Worm (Caenorhabditis elegans) whole organism, L1 larva: ENCODE data around the gene sri-48.

Experiments used
- F16B12.6 ChIP-seq: fragments of 150-350 bp; optimal IDR thresholded peaks from 2 replicates; lab custom pipeline; 2014; ENCODE audit warnings: missing biosample characterization, missing genetic modification characterization
- Y116A8C.19 ChIP-seq: sonication (generic microtip); optimal IDR thresholded peaks from 2 replicates; lab custom pipeline; 2016; ENCODE audit warnings: missing compliant biosample characterization, missing genetic modification characterization, borderline replicate concordance
- alr-1 ChIP-seq: fragments of 200-800 bp; sonication (Bioruptor generic); optimal IDR thresholded peaks from 2 replicates; lab custom pipeline; 2018; ENCODE audit warnings: borderline replicate concordance, mild to moderate bottlenecking, missing genetic modification characterization, missing compliant biosample characterization
- ama-1 ChIP-seq: fragments of 150-350 bp; optimal IDR thresholded peaks from 2 replicates; lab custom pipeline; 2014
- blmp-1 ChIP-seq: fragments of 150-350 bp; optimal IDR thresholded peaks from 2 replicates; lab custom pipeline; 2014; ENCODE audit warnings: missing biosample characterization, missing genetic modification characterization
- ceh-8 ChIP-seq: fragments of 200-800 bp; sonication (Bioruptor generic); optimal IDR thresholded peaks from 2 replicates; lab custom pipeline; 2018; ENCODE audit warnings: mild to moderate bottlenecking, missing genetic modification characterization, moderate library complexity, missing compliant biosample characterization
- ces-1 ChIP-seq: fragments of 150-350 bp; optimal IDR thresholded peaks from 2 replicates; lab custom pipeline; 2014; ENCODE audit warnings: missing biosample characterization, missing genetic modification reagents, missing genetic modification characterization
- dpl-1 ChIP-seq, 3 experiments: fragments of 150-350 bp in 2 of 3; sonication (generic microtip) in 1 of 3; optimal IDR thresholded peaks; 2 replicates each; lab custom pipeline; 2014 to 2017; ENCODE audit warnings: missing biosample characterization in 3 of 3, missing genetic modification characterization in 3 of 3, missing genetic modification reagents in 3 of 3
- dsc-1 ChIP-seq: sonication (generic microtip); optimal IDR thresholded peaks from 2 replicates; lab custom pipeline; 2016; ENCODE audit warnings: mild to moderate bottlenecking, missing genetic modification characterization, missing compliant biosample characterization
- efl-1 ChIP-seq, 4 experiments: fragments of 150-350 bp; optimal IDR thresholded peaks in 3 of 4; peaks in 1 of 4; 1 replicate in 1 of 4; 2 replicates in 3 of 4; lab custom pipeline; 2014; ENCODE audit warnings: missing biosample characterization in 2 of 4, missing genetic modification characterization in 2 of 4, missing genetic modification reagents in 2 of 4
- egl-27 ChIP-seq, 2 experiments: fragments of 150-350 bp in 1 of 2; sonication (generic microtip); optimal IDR thresholded peaks; 3 replicates each; lab custom pipeline; 2017 to 2018; ENCODE audit warnings: missing biosample characterization in 2 of 2, missing genetic modification characterization in 2 of 2, missing genetic modification reagents in 2 of 2
- elt-2 ChIP-seq: sonication (generic microtip); optimal IDR thresholded peaks from 2 replicates; lab custom pipeline; 2016; ENCODE audit warnings: missing genetic modification characterization, mild to moderate bottlenecking, inconsistent platforms, missing compliant biosample characterization, missing genetic modification reagents
- elt-3 ChIP-seq, 6 experiments: fragments of 150-350 bp in 1 of 6; sonication (generic microtip); optimal IDR thresholded peaks; 2 replicates each; lab custom pipeline; 2017 to 2018; ENCODE audit warnings: missing biosample characterization in 6 of 6, missing genetic modification characterization in 6 of 6, inconsistent platforms in 1 of 6
- fkh-10 ChIP-seq: sonication (generic microtip); optimal IDR thresholded peaks from 2 replicates; lab custom pipeline; 2017; ENCODE audit warnings: missing biosample characterization, missing genetic modification reagents, missing genetic modification characterization
- fkh-4 ChIP-seq: sonication (generic microtip); optimal IDR thresholded peaks from 2 replicates; lab custom pipeline; 2016; ENCODE audit warnings: missing compliant biosample characterization, missing genetic modification characterization, borderline replicate concordance
- fkh-8 ChIP-seq: sonication (generic microtip); optimal IDR thresholded peaks from 2 replicates; lab custom pipeline; 2016; ENCODE audit warnings: mild to moderate bottlenecking, missing genetic modification characterization, missing compliant biosample characterization
- hlh-17 ChIP-seq: fragments of 200-800 bp; sonication (Bioruptor generic); optimal IDR thresholded peaks from 2 replicates; lab custom pipeline; 2018; ENCODE audit warnings: missing genetic modification characterization, mild to moderate bottlenecking, missing compliant biosample characterization, moderate library complexity, borderline replicate concordance
- hlh-4 ChIP-seq: sonication (generic microtip); optimal IDR thresholded peaks from 2 replicates; lab custom pipeline; 2016; ENCODE audit warnings: mild to moderate bottlenecking, missing genetic modification characterization, missing compliant biosample characterization
- jun-1 ChIP-seq: fragments of 150-350 bp; optimal IDR thresholded peaks from 2 replicates; lab custom pipeline; 2014; ENCODE audit warnings: missing biosample characterization, missing genetic modification reagents, missing genetic modification characterization
- lin-15B ChIP-seq: fragments of 150-350 bp; sonication (generic microtip); optimal IDR thresholded peaks from 3 replicates; lab custom pipeline; 2014; ENCODE audit warnings: missing biosample characterization, missing genetic modification characterization
- lin-35 ChIP-seq, 2 experiments: fragments of 150-350 bp; optimal IDR thresholded peaks; 2 replicates each; lab custom pipeline; 2014; ENCODE audit warnings: missing biosample characterization in 2 of 2, missing genetic modification characterization in 2 of 2, missing genetic modification reagents in 2 of 2
- lin-39 ChIP-seq: fragments of 150-350 bp; optimal IDR thresholded peaks from 2 replicates; lab custom pipeline; 2014; ENCODE audit warnings: missing biosample characterization, missing genetic modification reagents, missing genetic modification characterization
- mab-9 ChIP-seq: fragments of 200-800 bp; sonication (Bioruptor generic); IDR thresholded peaks from 2 replicates; pipeline ENCODE4 v1.3.6; 2022; ENCODE audit warnings: missing genetic modification reagents, missing genetic modification characterization, missing compliant biosample characterization
- mef-2 ChIP-seq: fragments of 150-350 bp; optimal IDR thresholded peaks from 2 replicates; lab custom pipeline; 2014; ENCODE audit warnings: missing biosample characterization, missing genetic modification characterization
- mep-1 ChIP-seq: fragments of 150-350 bp; optimal IDR thresholded peaks from 2 replicates; lab custom pipeline; 2014; ENCODE audit warnings: missing biosample characterization, missing genetic modification characterization
- nhr-28 ChIP-seq: fragments of 150-350 bp; optimal IDR thresholded peaks from 2 replicates; lab custom pipeline; 2014; ENCODE audit warnings: missing biosample characterization, missing genetic modification characterization
- nhr-77 ChIP-seq: fragments of 150-350 bp; optimal IDR thresholded peaks from 2 replicates; lab custom pipeline; 2014; ENCODE audit warnings: missing biosample characterization, missing genetic modification characterization
- nhr-90 ChIP-seq: sonication (generic microtip); optimal IDR thresholded peaks from 2 replicates; lab custom pipeline; 2016; ENCODE audit warnings: mild to moderate bottlenecking, missing genetic modification characterization, missing compliant biosample characterization; ENCODE audit not compliant: poor library complexity
- pag-3 ChIP-seq: sonication (generic microtip); optimal IDR thresholded peaks from 2 replicates; lab custom pipeline; 2017; ENCODE audit warnings: missing genetic modification characterization, mild to moderate bottlenecking, missing compliant biosample characterization, antibody characterized with exemption, borderline replicate concordance; ENCODE audit not compliant: insufficient read depth
- pqm-1 ChIP-seq: sonication (generic microtip); optimal IDR thresholded peaks from 3 replicates; lab custom pipeline; 2017; ENCODE audit warnings: missing biosample characterization, missing genetic modification characterization
- skn-1 ChIP-seq: fragments of 150-350 bp; optimal IDR thresholded peaks from 2 replicates; lab custom pipeline; 2014; ENCODE audit warnings: missing biosample characterization, missing genetic modification characterization
- sptf-1 ChIP-seq: fragments of 150-350 bp; optimal IDR thresholded peaks from 2 replicates; lab custom pipeline; 2014; ENCODE audit warnings: missing biosample characterization, missing genetic modification characterization
- sup-37 ChIP-seq: fragments of 200-800 bp; sonication (Bioruptor generic); optimal IDR thresholded peaks from 2 replicates; lab custom pipeline; 2018; ENCODE audit warnings: mild to moderate bottlenecking, missing genetic modification characterization, missing compliant biosample characterization
- tlp-1 ChIP-seq: fragments of 150-350 bp; optimal IDR thresholded peaks from 2 replicates; lab custom pipeline; 2014; ENCODE audit warnings: missing biosample characterization, missing genetic modification characterization
- vab-15 ChIP-seq: sonication (generic microtip); optimal IDR thresholded peaks from 2 replicates; lab custom pipeline; 2017; ENCODE audit warnings: missing genotype, mild to moderate bottlenecking, missing genetic modification characterization, missing compliant biosample characterization

Gene sri-48

ce11 chrII:3245836-3246235, 44.7 kb upstream of the sri-48 start, which contains the start of gene C17F4.7:
TSS of gene C17F4.7 (minus strand) at chrII:3246015.
- TF ChIP-seq skn-1 (no peak), mef-2 (tag; lab: Kevin White, UChicago) (no peak), mep-1 (tag; lab: Kevin White, UChicago) (no peak), pqm-1 (tag; lab: Kevin White, UChicago) (peak; percentile 62), Y116A8C.19 (tag; lab: Kevin White, UChicago) (no peak), jun-1 (peak; percentile 38), hlh-4 (tag; lab: Kevin White, UChicago) (no peak), dsc-1 (tag; lab: Kevin White, UChicago) (no peak), elt-2 (peak; percentile 98), nhr-90 (tag; lab: Kevin White, UChicago) (peak; percentile 37), lin-35 (GFP tag; optimal IDR thresholded peaks at IDR 0.05; lab: Kevin White, UChicago) (peak in 1 of 2 experiments; percentile 34), tlp-1 (tag; lab: Kevin White, UChicago) (peak; percentile 69)

ce11 chrII:3244758-3245157, 43.6 kb upstream of the sri-48 start:
- TF ChIP-seq ceh-8 (GFP tag; lab: Kevin White, UChicago): no peak

DNA sequence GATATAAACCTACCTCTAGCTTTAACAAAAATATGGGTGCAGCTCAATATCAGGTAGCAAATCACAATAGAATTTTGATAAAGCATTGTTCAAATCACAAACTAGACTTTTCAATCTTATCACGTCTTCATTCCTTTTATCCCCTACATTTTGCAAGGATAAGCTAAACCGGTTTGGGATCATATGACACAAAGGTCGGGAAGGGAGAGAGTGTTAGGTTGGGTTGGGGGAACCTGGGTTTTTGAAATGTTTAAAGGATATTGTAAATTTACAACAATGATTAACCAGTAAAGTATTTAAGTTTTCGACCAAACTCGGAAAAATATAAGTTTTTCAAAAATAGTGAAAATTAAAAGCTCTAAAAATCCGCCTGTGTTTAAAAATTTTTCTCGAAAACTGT, 42.9 kb upstream of the sri-48 start, which contains the start of gene C17F4.12:
Gene C17F4.12, minus strand, starts transcription at position 101 of the 400 bp plus-strand sequence.
- TF ChIP-seq nhr-77 (tag; lab: Kevin White, UChicago): no peak
- no peak for TF ChIP-seq dsc-1 (tag; lab: Kevin White, UChicago)
- no peak for TF ChIP-seq lin-39 (tag; lab: Kevin White, UChicago)
- TF ChIP-seq elt-3 (tag; optimal IDR thresholded peaks at IDR 0.05; lab: Kevin White, UChicago): peak in 1 of 6 experiments; percentile 9
- no peak for TF ChIP-seq mab-9 (GFP tag; lab: Robert Waterston, UW)
- TF ChIP-seq blmp-1 (tag; lab: Kevin White, UChicago): peak; percentile 85

ce11 chrII:3241842-3242241, 40.7 kb upstream of the sri-48 start:
- TF ChIP-seq elt-3 (tag; optimal IDR thresholded peaks at IDR 0.05; lab: Kevin White, UChicago) (peak in 2 of 6 experiments; percentile 50 to 77), elt-2 (no peak), blmp-1 (tag; lab: Kevin White, UChicago) (peak; percentile 99)

- peak; percentile 87 for TF ChIP-seq blmp-1 (tag; lab: Kevin White, UChicago)
- TF ChIP-seq elt-3 (tag; optimal IDR thresholded peaks at IDR 0.05; lab: Kevin White, UChicago): no peak
- no peak for TF ChIP-seq sup-37
Observed at ce11 chrII:3240207-3240606, 39.1 kb upstream of the sri-48 start, which contains the start of gene C17F4.3. TSS of gene C17F4.3 (plus strand) at chrII:3240507.

DNA sequence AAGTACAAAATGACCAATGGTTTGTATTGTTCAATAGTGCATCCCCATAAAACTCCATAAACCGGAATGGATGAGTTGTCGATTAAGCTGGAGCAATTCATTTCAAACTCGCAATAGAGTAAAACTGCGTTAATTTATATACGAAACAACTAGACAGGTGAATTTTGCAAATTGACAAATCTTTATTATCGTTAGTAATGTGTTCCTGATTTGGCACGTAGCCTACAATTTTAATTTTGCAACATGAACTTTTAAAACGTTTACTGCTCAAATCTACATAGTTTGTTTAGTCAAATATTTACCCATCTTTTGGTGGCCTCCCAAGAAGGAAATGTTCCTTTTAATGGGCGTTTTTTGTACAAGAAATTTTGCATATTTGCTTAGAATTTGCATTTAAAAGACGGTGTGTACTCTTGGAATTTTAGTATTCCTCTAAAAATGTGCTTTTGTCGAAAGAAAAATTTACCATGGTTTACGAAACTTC, 35.9 kb upstream of the sri-48 start, which contains the start of the genes srz-67 and C17F4.11:
Gene srz-67, minus strand, starts transcription at position 101 of the 484 bp plus-strand sequence.
Gene C17F4.11, plus strand, starts transcription at position 434 of the 484 bp plus-strand sequence.
- TF ChIP-seq efl-1 (optimal IDR thresholded peaks at IDR 0.05; lab: Kevin White, UChicago): no peak
- TF ChIP-seq efl-1 (GFP tag; optimal IDR thresholded peaks at IDR 0.05 in 1 of 2; lab: Kevin White, UChicago): peak in 1 of 2 experiments; percentile 65
- no peak for TF ChIP-seq pag-3 (tag; lab: Kevin White, UChicago)
- TF ChIP-seq lin-15B (tag; lab: Kevin White, UChicago): no peak
- TF ChIP-seq dpl-1 (GFP tag; optimal IDR thresholded peaks at IDR 0.05; lab: Kevin White, UChicago): no peak

ce11 chrII:3234725-3235124, 33.6 kb upstream of the sri-48 start, which contains the start of gene C17F4.8:
TSS of gene C17F4.8 (minus strand) at chrII:3234825.
- no peak for TF ChIP-seq fkh-8 (tag; lab: Kevin White, UChicago)
- no peak for TF ChIP-seq fkh-4 (tag; lab: Kevin White, UChicago)
- TF ChIP-seq fkh-10: no peak
- no peak for TF ChIP-seq egl-27 (tag; optimal IDR thresholded peaks at IDR 0.05; lab: Kevin White, UChicago)
- no peak for TF ChIP-seq mep-1 (tag; lab: Kevin White, UChicago)
- no peak for TF ChIP-seq F16B12.6 (tag; lab: Kevin White, UChicago)
- no peak for TF ChIP-seq hlh-17
- TF ChIP-seq ama-1 (lab: Kevin White, UChicago): no peak
- no peak for TF ChIP-seq ces-1 (GFP tag; lab: Kevin White, UChicago)
- TF ChIP-seq nhr-28 (tag; lab: Kevin White, UChicago): no peak
- no peak for TF ChIP-seq sptf-1 (tag; lab: Kevin White, UChicago)
- TF ChIP-seq vab-15 (tag; lab: Kevin White, UChicago): no peak
- no peak for TF ChIP-seq nhr-90 (tag; lab: Kevin White, UChicago)
- no peak for TF ChIP-seq nhr-77 (tag; lab: Kevin White, UChicago)
- TF ChIP-seq alr-1 (tag; lab: Kevin White, UChicago): no peak
